Fruit fly (Drosophila melanogaster) whole organism, embryonic: ENCODE data around the gene Patj.

Source experiments
- Adf1 ChIP-seq: fragments of 200-800 bp; sonication (Bioruptor generic); IDR thresholded peaks from 2 replicates; pipeline ENCODE4 v1.3.6; 2022; ENCODE audit warnings: missing biosample characterization, missing genetic modification characterization
- CG10543 ChIP-seq: fragments of 200-800 bp; sonication (Bioruptor generic); optimal IDR thresholded peaks from 3 replicates; lab custom pipeline; 2017; ENCODE audit warnings: missing biosample characterization, mild to moderate bottlenecking, missing genetic modification characterization, moderate library complexity
- CG11247 ChIP-seq: fragments of 200-800 bp; sonication (Bioruptor generic); IDR thresholded peaks from 2 replicates; pipeline ENCODE4 v1.3.6; 2022; ENCODE audit warnings: missing biosample characterization, missing genetic modification characterization
- CG11695 ChIP-seq: fragments of 200-800 bp; sonication (Bioruptor generic); IDR thresholded peaks from 3 replicates; pipeline ENCODE4 v1.3.6; 2022; ENCODE audit warnings: missing biosample characterization, missing genetic modification characterization
- CG12299 ChIP-seq: fragments of 200-800 bp; sonication (Bioruptor generic); optimal IDR thresholded peaks from 2 replicates; lab custom pipeline; 2018; ENCODE audit warnings: missing biosample characterization, mild to moderate bottlenecking, missing genetic modification characterization
- CG15073 ChIP-seq: fragments of 200-800 bp; sonication (Bioruptor generic); optimal IDR thresholded peaks from 2 replicates; lab custom pipeline; 2016; ENCODE audit warnings: missing biosample characterization, missing genetic modification characterization
- CG15269 ChIP-seq: fragments of 200-800 bp; sonication (Bioruptor generic); optimal IDR thresholded peaks from 2 replicates; lab custom pipeline; 2018; ENCODE audit warnings: missing biosample characterization, mild to moderate bottlenecking, missing genetic modification characterization, moderate library complexity
- CG17612 ChIP-seq: fragments of 200-800 bp; sonication (Bioruptor generic); IDR thresholded peaks from 2 replicates; pipeline ENCODE4 v1.3.6; 2022; ENCODE audit warnings: missing biosample characterization, missing genetic modification characterization
- CG17802 ChIP-seq: fragments of 200-800 bp; sonication (Bioruptor generic); optimal IDR thresholded peaks from 2 replicates; lab custom pipeline; 2018; ENCODE audit warnings: missing biosample characterization, mild to moderate bottlenecking, missing genetic modification characterization, moderate library complexity
- CG17912 ChIP-seq: fragments of 200-800 bp; sonication (Bioruptor generic); optimal IDR thresholded peaks from 2 replicates; lab custom pipeline; 2018; ENCODE audit warnings: missing biosample characterization, mild to moderate bottlenecking, missing genetic modification characterization
- CG2199 ChIP-seq: fragments of 200-800 bp; sonication (Bioruptor generic); IDR thresholded peaks from 3 replicates; pipeline ENCODE4 v1.3.6; 2022; ENCODE audit warnings: missing biosample characterization, missing genetic modification characterization
- CG2889 ChIP-seq: fragments of 200-800 bp; sonication (Bioruptor generic); IDR thresholded peaks from 3 replicates; pipeline ENCODE4 v1.3.6; 2022; ENCODE audit warnings: missing biosample characterization, missing genetic modification characterization
- CG31441 ChIP-seq: fragments of 200-800 bp; sonication (Bioruptor generic); IDR thresholded peaks from 2 replicates; pipeline ENCODE4 v1.3.6; 2022; ENCODE audit warnings: missing biosample characterization, missing genetic modification characterization
- CG34422 ChIP-seq: fragments of 200-800 bp; sonication (Bioruptor generic); IDR thresholded peaks from 3 replicates; pipeline ENCODE4 v1.3.6; 2022; ENCODE audit warnings: missing biosample characterization, missing genetic modification characterization
- CG5180 ChIP-seq: fragments of 200-800 bp; sonication (Bioruptor generic); optimal IDR thresholded peaks from 3 replicates; lab custom pipeline; 2017; ENCODE audit warnings: missing biosample characterization, missing genetic modification characterization, mild to moderate bottlenecking, moderate library complexity, missing genetic modification reagents
- CG6654 ChIP-seq: fragments of 200-800 bp; sonication (Bioruptor generic); optimal IDR thresholded peaks from 2 replicates; lab custom pipeline; 2017; ENCODE audit warnings: missing biosample characterization, mild to moderate bottlenecking, missing genetic modification characterization
- CG6683 ChIP-seq: fragments of 200-800 bp; sonication (Bioruptor generic); optimal IDR thresholded peaks from 2 replicates; lab custom pipeline; 2017; ENCODE audit warnings: missing biosample characterization, mild to moderate bottlenecking, missing genetic modification characterization, missing genetic modification reagents
- CG6689 ChIP-seq: fragments of 200-800 bp; sonication (Bioruptor generic); IDR thresholded peaks from 2 replicates; pipeline ENCODE4 v1.3.6; 2022; ENCODE audit warnings: missing biosample characterization, missing genetic modification characterization
- CG6813 ChIP-seq: fragments of 200-800 bp; sonication (Bioruptor generic); optimal IDR thresholded peaks from 2 replicates; lab custom pipeline; 2017; ENCODE audit warnings: missing biosample characterization, missing genetic modification characterization, mild to moderate bottlenecking, moderate library complexity, missing genetic modification reagents
- CG8478 ChIP-seq: fragments of >200 bp; optimal IDR thresholded peaks from 2 replicates; lab custom pipeline; 2018
- CG9215 ChIP-seq: fragments of 200-800 bp; sonication (Bioruptor generic); IDR thresholded peaks from 2 replicates; pipeline ENCODE4 v1.3.6; 2022; ENCODE audit warnings: missing biosample characterization, missing genetic modification characterization
- CHES-1-like ChIP-seq: fragments of 200-800 bp; sonication (Bioruptor generic); optimal IDR thresholded peaks from 2 replicates; lab custom pipeline; 2016; ENCODE audit warnings: missing biosample characterization, missing genetic modification characterization
- Chrac-16 ChIP-seq: fragments of 200-800 bp; sonication (Bioruptor generic); optimal IDR thresholded peaks from 3 replicates; lab custom pipeline; 2016; ENCODE audit warnings: missing biosample characterization, missing genetic modification characterization
- D ChIP-seq, 2 experiments: fragments of 200-800 bp in 1 of 2; fragments of >200 bp in 1 of 2; sonication (Bioruptor generic) in 1 of 2; optimal IDR thresholded peaks; 2 replicates in 1 of 2; 3 replicates in 1 of 2; lab custom pipeline; 2017; ENCODE audit warnings: mild to moderate bottlenecking in 1 of 2, missing biosample characterization in 1 of 2, missing genetic modification characterization in 1 of 2, missing genetic modification reagents in 1 of 2
- Deaf1 ChIP-seq: fragments of 200-800 bp; optimal IDR thresholded peaks from 3 replicates; lab custom pipeline; 2019; ENCODE audit warnings: missing biosample characterization, mild to moderate bottlenecking, missing genetic modification characterization, moderate library complexity
- E2f1 ChIP-seq: fragments of 200-800 bp; sonication (Bioruptor generic); IDR thresholded peaks from 2 replicates; pipeline ENCODE4 v1.3.6; 2022; ENCODE audit warnings: missing biosample characterization, missing genetic modification characterization
- Ets65A ChIP-seq: fragments of 200-800 bp; sonication (Bioruptor generic); peaks from one replicate; lab custom pipeline; 2016; ENCODE audit warnings: missing biosample characterization, missing genetic modification characterization
- Gsc ChIP-seq: fragments of 200-800 bp; sonication (Bioruptor generic); IDR thresholded peaks from 2 replicates; pipeline ENCODE4 v1.3.6; 2022; ENCODE audit warnings: missing biosample characterization, missing genetic modification characterization
- Lhr ChIP-seq: fragments of 200-800 bp; sonication (Bioruptor generic); optimal IDR thresholded peaks from 3 replicates; lab custom pipeline; 2017; ENCODE audit warnings: mild to moderate bottlenecking, missing biosample characterization, missing genetic modification reagents, missing genetic modification characterization
- Nf-YB ChIP-seq: fragments of 200-800 bp; sonication (Bioruptor generic); optimal IDR thresholded peaks from 3 replicates; lab custom pipeline; 2019; ENCODE audit warnings: missing biosample characterization, mild to moderate bottlenecking, missing genetic modification characterization, moderate library complexity
- Optix ChIP-seq: fragments of 200-800 bp; sonication (Bioruptor generic); IDR thresholded peaks from 3 replicates; pipeline ENCODE4 v1.3.6; 2022; ENCODE audit warnings: missing biosample characterization, missing genetic modification characterization
- Taf1 ChIP-seq: fragments of 200-800 bp; sonication (Bioruptor generic); IDR thresholded peaks from 2 replicates; pipeline ENCODE4 v1.3.6; 2022; ENCODE audit warnings: missing biosample characterization, missing genetic modification characterization
- Trl ChIP-seq, 3 experiments: fragments of >200 bp in 2 of 3; fragments of 200-800 bp in 1 of 3; sonication (Bioruptor generic) in 1 of 3; optimal IDR thresholded peaks; 2 replicates in 1 of 3; 3 replicates in 2 of 3; lab custom pipeline; 2016 to 2017; ENCODE audit warnings: missing biosample characterization in 1 of 3, missing genetic modification characterization in 1 of 3
- bowl ChIP-seq: fragments of 200-800 bp; sonication (Bioruptor generic); IDR thresholded peaks from 2 replicates; pipeline ENCODE4 v1.3.6; 2022; ENCODE audit warnings: missing biosample characterization, missing genetic modification characterization
- bsh ChIP-seq, 2 experiments: fragments of 200-800 bp; sonication (Bioruptor generic); optimal IDR thresholded peaks; 2 replicates each; lab custom pipeline; 2017 to 2018; ENCODE audit warnings: mild to moderate bottlenecking in 2 of 2, missing biosample characterization in 2 of 2, missing genetic modification characterization in 2 of 2, moderate library complexity in 1 of 2
- croc ChIP-seq: fragments of 200-800 bp; sonication (Bioruptor generic); conservative IDR thresholded peaks from 3 replicates; pipeline ENCODE4 v1.3.6; 2022; ENCODE audit warnings: missing biosample characterization, missing genetic modification characterization
- gcm2 ChIP-seq: fragments of 200-800 bp; sonication (Bioruptor generic); optimal IDR thresholded peaks from 2 replicates; lab custom pipeline; 2016; ENCODE audit warnings: missing biosample characterization, missing genetic modification characterization
- hbn ChIP-seq: fragments of 200-800 bp; sonication (Bioruptor generic); IDR thresholded peaks from 2 replicates; pipeline ENCODE4 v1.3.6; 2022; ENCODE audit warnings: missing biosample characterization, missing genetic modification characterization; ENCODE audit not compliant: partially characterized antibody
- oc ChIP-seq: fragments of 200-800 bp; sonication (Bioruptor generic); optimal IDR thresholded peaks from 2 replicates; lab custom pipeline; 2018; ENCODE audit warnings: missing biosample characterization, mild to moderate bottlenecking, missing genetic modification characterization, moderate library complexity
- peb ChIP-seq: fragments of 200-800 bp; sonication (Bioruptor generic); IDR thresholded peaks from 2 replicates; pipeline ENCODE4 v1.3.6; 2022; ENCODE audit warnings: missing biosample characterization, missing genetic modification characterization
- pros ChIP-seq: fragments of 200-800 bp; sonication (Bioruptor generic); optimal IDR thresholded peaks from 3 replicates; lab custom pipeline; 2019; ENCODE audit warnings: missing biosample characterization, mild to moderate bottlenecking, missing genetic modification characterization, moderate library complexity
- psq ChIP-seq: fragments of 200-800 bp; sonication (Bioruptor generic); optimal IDR thresholded peaks from 2 replicates; lab custom pipeline; 2017; ENCODE audit warnings: missing biosample characterization, missing genetic modification characterization
- sd ChIP-seq: fragments of 200-800 bp; sonication (Bioruptor generic); optimal IDR thresholded peaks from 3 replicates; lab custom pipeline; 2018; ENCODE audit warnings: missing biosample characterization, mild to moderate bottlenecking, missing genetic modification characterization, moderate library complexity
- sna ChIP-seq: fragments of 200-800 bp; sonication (Bioruptor generic); IDR thresholded peaks from 2 replicates; pipeline ENCODE4 v1.3.6; 2022; ENCODE audit warnings: missing biosample characterization, missing genetic modification characterization; ENCODE audit not compliant: partially characterized antibody
- sob ChIP-seq: fragments of 200-800 bp; sonication (Bioruptor generic); IDR thresholded peaks from 2 replicates; pipeline ENCODE4 v1.3.6; 2022; ENCODE audit warnings: missing biosample characterization, missing genetic modification characterization
- tin ChIP-seq: fragments of 200-800 bp; sonication (Bioruptor generic); optimal IDR thresholded peaks from 3 replicates; lab custom pipeline; 2016; ENCODE audit warnings: missing biosample characterization, missing genetic modification characterization
- tna ChIP-seq: fragments of 200-800 bp; sonication (Bioruptor generic); IDR thresholded peaks from 2 replicates; pipeline ENCODE4 v1.3.6; 2022; ENCODE audit warnings: missing biosample characterization, missing genetic modification characterization; ENCODE audit not compliant: partially characterized antibody
- vvl ChIP-seq: fragments of 200-800 bp; sonication (Bioruptor generic); IDR thresholded peaks from 2 replicates; pipeline ENCODE4 v1.3.6; 2022; ENCODE audit warnings: missing biosample characterization, missing genetic modification characterization
- z ChIP-seq: fragments of 200-800 bp; sonication (Bioruptor generic); IDR thresholded peaks from 3 replicates; pipeline ENCODE4 v1.3.6; 2022; ENCODE audit warnings: missing biosample characterization, missing genetic modification characterization
- zen2 ChIP-seq: fragments of 200-800 bp; sonication (Bioruptor generic); IDR thresholded peaks from 3 replicates; pipeline ENCODE4 v1.3.6; 2022; ENCODE audit warnings: missing biosample characterization, missing genetic modification characterization; ENCODE audit not compliant: partially characterized antibody

Patj gene

dm6 chr3L:1755458-1755984 lies 43.1 kb upstream of the Patj start, which contains the start of gene Cht2 (continued):
- TF ChIP-seq CG6689 (GFP tag; lab: Robert Waterston, UW) (0 out of 2 replicates have a peak, but pooled peaks have one; percentile 8), Nf-YB (GFP tag; lab: Kevin White, UChicago) (peak; percentile 1), CG6683 (GFP tag; lab: Kevin White, UChicago) (no peak), CG15269 (tag; lab: Kevin White, UChicago) (peak; percentile 49), CG6654 (no peak), Chrac-16 (GFP tag; lab: Kevin White, UChicago) (no peak), z (GFP tag; lab: Robert Waterston, UW) (peak; percentile 86), CG34422 (peak; percentile 51; the same call in 1 of the 3 replicates), Adf1 (GFP tag; lab: Robert Waterston, UW) (peak; percentile 33; the same call in 1 of the 2 replicates), vvl (GFP tag; lab: Robert Waterston, UW) (peak; percentile 13; the same call in 1 of the 2 replicates), CG15073 (no peak), CG17912 (GFP tag; lab: Kevin White, UChicago) (no peak), CG31441 (GFP tag; lab: Robert Waterston, UW) (no peak), CG12299 (no peak), Gsc (GFP tag; lab: Robert Waterston, UW) (no peak), oc (tag; lab: Kevin White, UChicago) (peak; percentile 11), CG6813 (GFP tag; lab: Kevin White, UChicago) (no peak), Lhr (GFP tag; lab: Kevin White, UChicago) (no peak), bowl (GFP tag; lab: Robert Waterston, UW) (no peak), hbn (no peak), pros (GFP tag; lab: Kevin White, UChicago) (peak; percentile 91), Ets65A (peak; percentile 43), CG11247 (GFP tag; lab: Robert Waterston, UW) (no peak), Taf1 (no peak), CG17802 (tag; lab: Kevin White, UChicago) (no peak), CG9215 (GFP tag; lab: Robert Waterston, UW) (no peak), sob (GFP tag; lab: Robert Waterston, UW) (peak; percentile 51; the same call in 1 of the 2 replicates), CG11695 (no peak), CG8478 (lab: Kevin White, UChicago) (no peak), croc (GFP tag; lab: Robert Waterston, UW) (no peak), CG5180 (GFP tag; lab: Kevin White, UChicago) (peak; percentile 81), Deaf1 (tag; lab: Kevin White, UChicago) (peak; percentile 94), gcm2 (peak; percentile 18), sd (peak; percentile 83), E2f1 (GFP tag; lab: Robert Waterston, UW) (no peak), psq (no peak), zen2 (GFP tag; lab: Robert Waterston, UW) (0 out of 3 replicates have a peak, but pooled peaks have one; percentile 38), tna (no peak), CG2199 (GFP tag; lab: Robert Waterston, UW) (no peak), Trl (optimal IDR thresholded peaks at IDR 0.05; lab: Kevin White, UChicago) (peak; percentile 64 to 74), Trl (GFP tag; optimal IDR thresholded peaks at IDR 0.05; lab: Kevin White, UChicago) (no peak), bsh (GFP tag; optimal IDR thresholded peaks at IDR 0.05; lab: Kevin White, UChicago) (no peak), CG17612 (GFP tag; lab: Robert Waterston, UW) (no peak), CHES-1-like (GFP tag; lab: Kevin White, UChicago) (no peak), Optix (GFP tag; lab: Robert Waterston, UW) (no peak), tin (GFP tag; lab: Kevin White, UChicago) (no peak), CG2889 (GFP tag; lab: Robert Waterston, UW) (no peak), sna (GFP tag; lab: Robert Waterston, UW) (peak; percentile 27; the same call in 1 of the 2 replicates), D (optimal IDR thresholded peaks at IDR 0.05; lab: Kevin White, UChicago) (no peak), D (GFP tag; optimal IDR thresholded peaks at IDR 0.05; lab: Kevin White, UChicago) (no peak), peb (GFP tag; lab: Robert Waterston, UW) (no peak), CG10543 (GFP tag; lab: Kevin White, UChicago) (peak; percentile 73)
